Worm (Caenorhabditis elegans): ENCODE results near the gene snpc-3.4.

The snpc-3.4 gene

ce11 chrIII:4018095-4018498, 1.7 kb upstream of the snpc-3.4 start:
- TF ChIP-seq lin-40 (tag; optimal IDR thresholded peaks at IDR 0.05) (peak; percentile 11), repo-1 (tag; optimal IDR thresholded peaks at IDR 0.05) (peak; percentile 8), dox-1 (GFP tag; IDR thresholded peaks at IDR 0.05) (peak; percentile 51; the same call in 1 of the 2 replicates), athp-1 (tag; optimal IDR thresholded peaks at IDR 0.05) (peak; percentile 2), nhr-27 (tag; optimal IDR thresholded peaks at IDR 0.05) (peak; percentile 67), nfyb-1 (GFP tag; IDR thresholded peaks at IDR 0.05) (peak; percentile 76), cebp-1 (GFP tag; IDR thresholded peaks at IDR 0.05) (peak; percentile 99), cebp-1 (tag; optimal IDR thresholded peaks at IDR 0.05) (peak; percentile 100), attf-5 (GFP tag; optimal IDR thresholded peaks at IDR 0.05) (peak; percentile 86), ceh-27 (GFP tag; optimal IDR thresholded peaks at IDR 0.05) (peak; percentile 64), snpc-1.1 (tag; optimal IDR thresholded peaks at IDR 0.05; ENCODE audit: insufficient read depth) (no peak), unc-130 (GFP tag; optimal IDR thresholded peaks at IDR 0.05) (no peak), madf-3 (GFP tag; IDR thresholded peaks at IDR 0.05) (no peak), F39B2.1 (GFP tag; IDR thresholded peaks at IDR 0.05) (no peak), zim-3 (tag; optimal IDR thresholded peaks at IDR 0.05) (no peak), B0019.2 (GFP tag; conservative IDR thresholded peaks at IDR 0.05) (no peak), let-607 (tag; optimal IDR thresholded peaks at IDR 0.05) (peak; percentile 13 to 21), snpc-3.4 (tag; optimal IDR thresholded peaks at IDR 0.05) (no peak), B0336.3 (GFP tag; IDR thresholded peaks at IDR 0.05) (no peak), lin-26 (GFP tag; IDR thresholded peaks at IDR 0.05) (0 out of 2 replicates have a peak, but pooled peaks have one; percentile 30), hmg-1.2 (GFP tag; IDR thresholded peaks at IDR 0.05) (peak; percentile 30), dpl-1 (GFP tag; optimal IDR thresholded peaks at IDR 0.05) (no peak), mcd-1 (GFP tag; IDR thresholded peaks at IDR 0.05) (peak; percentile 31; the same call in 1 of the 2 replicates), ztf-3 (GFP tag; optimal IDR thresholded peaks at IDR 0.05) (no peak), K11D2.4 (GFP tag; IDR thresholded peaks at IDR 0.05) (0 out of 2 replicates have a peak, but pooled peaks have one; percentile 42), mxl-1 (tag; optimal IDR thresholded peaks at IDR 0.05) (no peak), lsl-1 (GFP tag; optimal IDR thresholded peaks at IDR 0.05) (no peak), unc-62 (GFP tag; optimal IDR thresholded peaks at IDR 0.05) (peak; percentile 76), lin-35 (GFP tag; optimal IDR thresholded peaks at IDR 0.05) (peak in 1 of 3 experiments; percentile 55), bed-1 (GFP tag; IDR thresholded peaks at IDR 0.05) (no peak), sea-2 (GFP tag; IDR thresholded peaks at IDR 0.05) (no peak), ztf-22 (GFP tag; optimal IDR thresholded peaks at IDR 0.05) (no peak), nhr-80 (tag; optimal IDR thresholded peaks at IDR 0.05) (no peak), C06A6.2 (GFP tag; conservative IDR thresholded peaks at IDR 0.05) (peak; percentile 40; the same call in 1 of the 2 replicates), attf-3 (GFP tag; conservative IDR thresholded peaks at IDR 0.05) (no peak), F49E8.2 (tag; optimal IDR thresholded peaks at IDR 0.05; ENCODE audit: insufficient read depth) (no peak), snpc-4 (GFP tag; optimal IDR thresholded peaks at IDR 0.05) (peak; percentile 17), snpc-4 (tag; optimal IDR thresholded peaks at IDR 0.05) (peak in 3 of 4 experiments; percentile 27 to 61 (median 41)), zfh-2 (GFP tag; conservative IDR thresholded peaks at IDR 0.05) (peak; percentile 97), ekl-4 (GFP tag; IDR thresholded peaks at IDR 0.05) (no peak), pbrm-1 (GFP tag; IDR thresholded peaks at IDR 0.05) (peak; percentile 53; the same call in 1 of the 2 replicates), Y95B8A.8 (GFP tag; IDR thresholded peaks at IDR 0.05) (peak; percentile 48; the same call in 1 of the 2 replicates), gei-17 (GFP tag; optimal IDR thresholded peaks at IDR 0.05) (no peak), ama-1 (optimal IDR thresholded peaks at IDR 0.05) (peak; percentile 41), ama-1 (GFP tag; optimal IDR thresholded peaks at IDR 0.05) (no peak), ztf-18 (tag; optimal IDR thresholded peaks at IDR 0.05) (peak; percentile 31), K12H6.12 (tag; optimal IDR thresholded peaks at IDR 0.05) (peak; percentile 83), lir-1 (GFP tag; conservative IDR thresholded peaks at IDR 0.05) (no peak), madf-10 (tag; optimal IDR thresholded peaks at IDR 0.05) (peak; percentile 78)

All from whole organism, young adult.